Fruit fly (Drosophila melanogaster) S2 (cell line): ENCODE data around the gene CG5096.

ENCODE experiments used
- CG8478 ChIP-seq: fragments of >200 bp; optimal IDR thresholded peaks from 2 replicates; lab custom pipeline; 2018
- CTCF ChIP-seq, 2 experiments: fragments of >200 bp; optimal IDR thresholded peaks; 2 replicates each; lab custom pipeline; 2018

DNA sequence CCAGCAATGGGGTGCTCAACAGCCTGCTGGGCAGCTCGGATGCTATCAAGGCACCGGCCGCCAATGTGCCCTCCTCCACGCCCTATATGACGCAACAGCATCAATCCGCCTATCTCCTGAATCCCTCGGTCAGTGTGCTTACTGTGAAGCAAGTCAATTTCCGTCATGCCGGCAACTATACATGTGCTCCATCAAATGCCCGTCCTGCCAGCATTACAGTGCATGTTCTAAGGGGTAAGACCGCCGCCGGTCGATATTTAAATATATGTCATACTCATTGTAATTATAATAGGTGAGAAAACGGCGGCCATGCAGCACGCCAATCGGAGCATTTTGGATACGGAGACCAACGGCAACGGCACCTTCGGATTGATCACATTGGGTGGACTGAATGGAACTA is 3.4 kb upstream of the CG5096 start:
- no peak for TF ChIP-seq CG8478 (lab: Kevin White, UChicago)
- TF ChIP-seq CTCF (optimal IDR thresholded peaks at IDR 0.05; lab: Kevin White, UChicago), result no peak
